Worm (Caenorhabditis elegans) whole organism, L4 larva: ENCODE results near the gene dct-5.

Experiments
- D1046.2 ChIP-seq: fragments of 200-800 bp; sonication (Bioruptor generic); IDR thresholded peaks from 2 replicates; pipeline ENCODE4 v1.3.6; 2022; ENCODE audit warnings: missing genetic modification characterization, missing compliant biosample characterization
- F26F4.8 ChIP-seq: fragments of 200-800 bp; sonication (Bioruptor generic); conservative IDR thresholded peaks from 2 replicates; pipeline ENCODE4 v1.3.6; 2022; ENCODE audit warnings: missing genetic modification characterization, missing compliant biosample characterization
- F37D6.2 ChIP-seq: sonication (generic microtip); optimal IDR thresholded peaks from 2 replicates; lab custom pipeline; 2016; ENCODE audit warnings: mild to moderate bottlenecking, missing genetic modification characterization, missing compliant biosample characterization
- T20F7.1 ChIP-seq: fragments of 200-800 bp; sonication (Bioruptor generic); optimal IDR thresholded peaks from 2 replicates; lab custom pipeline; 2018; ENCODE audit warnings: mild to moderate bottlenecking, missing genetic modification characterization, missing compliant biosample characterization
- Y105C5A.15 ChIP-seq: fragments of 200-800 bp; sonication (Bioruptor generic); IDR thresholded peaks from 2 replicates; pipeline ENCODE4 v1.3.6; 2022; ENCODE audit warnings: missing genetic modification characterization, missing compliant biosample characterization
- Y75B8A.6 ChIP-seq: fragments of 200-800 bp; sonication (Bioruptor generic); IDR thresholded peaks from 2 replicates; pipeline ENCODE4 v1.3.6; 2022; ENCODE audit warnings: missing genetic modification reagents, missing genetic modification characterization, missing compliant biosample characterization
- ZK546.5 ChIP-seq, 2 experiments: sonication (generic microtip); optimal IDR thresholded peaks; 2 replicates each; lab custom pipeline; 2017; ENCODE audit warnings: missing biosample characterization in 2 of 2, missing genetic modification characterization in 2 of 2
- aha-1 ChIP-seq: fragments of 150-350 bp; peaks from one replicate; lab custom pipeline; 2014; ENCODE audit warnings: missing biosample characterization, missing genetic modification characterization
- ama-1 ChIP-seq: fragments of 150-350 bp; optimal IDR thresholded peaks from 2 replicates; lab custom pipeline; 2014; ENCODE audit warnings: inconsistent platforms, mixed read lengths
- arid-1 ChIP-seq: fragments of 200-800 bp; sonication (Bioruptor generic); conservative IDR thresholded peaks from 2 replicates; pipeline ENCODE4 v1.3.6; 2022; ENCODE audit warnings: missing genetic modification reagents, missing genetic modification characterization, missing compliant biosample characterization
- attf-4 ChIP-seq: sonication (generic microtip); optimal IDR thresholded peaks from 3 replicates; lab custom pipeline; 2017; ENCODE audit warnings: missing biosample characterization, missing genetic modification characterization
- ceh-28 ChIP-seq: fragments of 150-350 bp; optimal IDR thresholded peaks from 2 replicates; lab custom pipeline; 2014; ENCODE audit warnings: missing biosample characterization, missing genetic modification reagents, missing genetic modification characterization
- ceh-32 ChIP-seq: sonication (generic microtip); optimal IDR thresholded peaks from 2 replicates; lab custom pipeline; 2016; ENCODE audit warnings: mild to moderate bottlenecking, missing genetic modification characterization, missing compliant biosample characterization; ENCODE audit not compliant: poor library complexity
- ceh-82 ChIP-seq: sonication (generic microtip); optimal IDR thresholded peaks from 2 replicates; lab custom pipeline; 2017; ENCODE audit warnings: missing biosample characterization, missing genetic modification characterization
- cey-2 ChIP-seq: sonication (generic microtip); optimal IDR thresholded peaks from 3 replicates; lab custom pipeline; 2017; ENCODE audit warnings: missing genetic modification characterization, mild to moderate bottlenecking, missing compliant biosample characterization, antibody characterized with exemption, borderline replicate concordance; ENCODE audit not compliant: insufficient read depth
- daf-8 ChIP-seq: fragments of 200-800 bp; sonication (Bioruptor generic); IDR thresholded peaks from 2 replicates; pipeline ENCODE4 v1.3.6; 2022; ENCODE audit warnings: missing genetic modification characterization, missing compliant biosample characterization
- dmd-8 ChIP-seq: fragments of 200-800 bp; sonication (Bioruptor generic); IDR thresholded peaks from 2 replicates; pipeline ENCODE4 v1.3.6; 2022; ENCODE audit warnings: missing genetic modification characterization, missing compliant biosample characterization
- duxl-1 ChIP-seq: sonication (generic microtip); optimal IDR thresholded peaks from 2 replicates; lab custom pipeline; 2016; ENCODE audit warnings: mild to moderate bottlenecking, missing genetic modification characterization, moderate library complexity, missing compliant biosample characterization; ENCODE audit not compliant: poor library complexity
- egl-43 ChIP-seq: fragments of 200-800 bp; sonication (Bioruptor generic); IDR thresholded peaks from 2 replicates; pipeline ENCODE4 v1.3.6; 2022; ENCODE audit warnings: missing genetic modification reagents, missing genetic modification characterization, missing compliant biosample characterization
- gei-8 ChIP-seq: fragments of 200-800 bp; sonication (Bioruptor generic); optimal IDR thresholded peaks from 2 replicates; lab custom pipeline; 2018; ENCODE audit warnings: mild to moderate bottlenecking, missing genetic modification characterization, missing compliant biosample characterization
- hif-1 ChIP-seq, 2 experiments: sonication (generic microtip); optimal IDR thresholded peaks; 2 replicates each; lab custom pipeline; 2016 to 2017; ENCODE audit warnings: missing compliant biosample characterization in 2 of 2, missing genetic modification characterization in 2 of 2, missing genetic modification reagents in 2 of 2, missing genotype in 2 of 2, mild to moderate bottlenecking in 1 of 2
- hlh-11 ChIP-seq: fragments of 200-800 bp; sonication (Bioruptor generic); optimal IDR thresholded peaks from 2 replicates; lab custom pipeline; 2018; ENCODE audit warnings: mild to moderate bottlenecking, missing genetic modification characterization, missing compliant biosample characterization
- hlh-30 ChIP-seq: sonication (generic microtip); optimal IDR thresholded peaks from 2 replicates; lab custom pipeline; 2017; ENCODE audit warnings: antibody characterized with exemption, mild to moderate bottlenecking, missing genetic modification characterization, missing compliant biosample characterization; ENCODE audit not compliant: insufficient read depth
- hmg-1.1 ChIP-seq: fragments of 200-800 bp; sonication (Bioruptor generic); IDR thresholded peaks from 2 replicates; pipeline ENCODE4 v1.3.6; 2022; ENCODE audit warnings: missing genetic modification reagents, missing genetic modification characterization, missing compliant biosample characterization
- lin-15B ChIP-seq: fragments of 150-350 bp; sonication (generic microtip); optimal IDR thresholded peaks from 3 replicates; lab custom pipeline; 2014; ENCODE audit warnings: missing biosample characterization, missing genetic modification characterization
- lin-38 ChIP-seq: fragments of 200-800 bp; sonication (Bioruptor generic); IDR thresholded peaks from 2 replicates; pipeline ENCODE4 v1.3.6; 2022; ENCODE audit warnings: missing genetic modification reagents, missing genetic modification characterization, missing compliant biosample characterization
- mdl-1 ChIP-seq, 2 experiments: fragments of 150-350 bp in 1 of 2; sonication (generic microtip) in 1 of 2; optimal IDR thresholded peaks; 2 replicates each; lab custom pipeline; 2014 to 2017; ENCODE audit warnings: missing biosample characterization in 2 of 2, missing genetic modification characterization in 2 of 2
- mep-1 ChIP-seq: fragments of 150-350 bp; sonication (generic microtip); optimal IDR thresholded peaks from 3 replicates; lab custom pipeline; 2014; ENCODE audit warnings: missing biosample characterization, missing genetic modification characterization
- mxl-3 ChIP-seq: fragments of 200-800 bp; sonication (Bioruptor generic); optimal IDR thresholded peaks from 2 replicates; lab custom pipeline; 2018; ENCODE audit warnings: mild to moderate bottlenecking, missing genetic modification characterization, missing compliant biosample characterization
- nhr-11 ChIP-seq: fragments of 150-350 bp; optimal IDR thresholded peaks from 2 replicates; lab custom pipeline; 2014; ENCODE audit warnings: missing biosample characterization, missing genetic modification characterization
- nhr-111 ChIP-seq: fragments of 200-800 bp; sonication (Bioruptor generic); optimal IDR thresholded peaks from 2 replicates; lab custom pipeline; 2018; ENCODE audit warnings: mild to moderate bottlenecking, missing genetic modification characterization, missing compliant biosample characterization
- nhr-41 ChIP-seq: fragments of 200-800 bp; sonication (Bioruptor generic); IDR thresholded peaks from 2 replicates; pipeline ENCODE4 v1.3.6; 2022; ENCODE audit warnings: missing genetic modification reagents, missing genetic modification characterization, missing compliant biosample characterization
- pqm-1 ChIP-seq: sonication (generic microtip); optimal IDR thresholded peaks from 2 replicates; lab custom pipeline; 2017; ENCODE audit warnings: missing biosample characterization, missing genetic modification characterization
- set-16 ChIP-seq: fragments of 200-800 bp; sonication (Bioruptor generic); IDR thresholded peaks from 2 replicates; pipeline ENCODE4 v1.3.6; 2022; ENCODE audit warnings: missing genetic modification reagents, missing genetic modification characterization, missing compliant biosample characterization
- skn-1 ChIP-seq: fragments of 150-350 bp; optimal IDR thresholded peaks from 2 replicates; lab custom pipeline; 2014; ENCODE audit warnings: missing biosample characterization, missing genetic modification characterization
- snpc-1.2 ChIP-seq: fragments of 200-800 bp; sonication (Bioruptor generic); IDR thresholded peaks from 2 replicates; pipeline ENCODE4 v1.3.6; 2022; ENCODE audit warnings: missing genetic modification reagents, missing genetic modification characterization, missing compliant biosample characterization
- tag-97 ChIP-seq: fragments of 200-800 bp; sonication (Bioruptor generic); IDR thresholded peaks from 2 replicates; pipeline ENCODE4 v1.3.6; 2022; ENCODE audit warnings: missing genetic modification characterization, missing compliant biosample characterization
- tra-1 ChIP-seq: fragments of 200-800 bp; sonication (Bioruptor generic); IDR thresholded peaks from 2 replicates; pipeline ENCODE4 v1.3.6; 2022; ENCODE audit warnings: missing genetic modification reagents, missing genetic modification characterization, missing compliant biosample characterization
- vab-7 ChIP-seq: fragments of 200-800 bp; sonication (Bioruptor generic); IDR thresholded peaks from 2 replicates; pipeline ENCODE4 v1.3.6; 2022; ENCODE audit warnings: missing genetic modification reagents, missing genetic modification characterization, missing compliant biosample characterization
- zfp-3 ChIP-seq: fragments of 200-800 bp; sonication (Bioruptor generic); conservative IDR thresholded peaks from 2 replicates; pipeline ENCODE4 v1.3.6; 2022; ENCODE audit warnings: missing genetic modification reagents, missing genetic modification characterization, missing compliant biosample characterization

dct-5 gene

DNA sequence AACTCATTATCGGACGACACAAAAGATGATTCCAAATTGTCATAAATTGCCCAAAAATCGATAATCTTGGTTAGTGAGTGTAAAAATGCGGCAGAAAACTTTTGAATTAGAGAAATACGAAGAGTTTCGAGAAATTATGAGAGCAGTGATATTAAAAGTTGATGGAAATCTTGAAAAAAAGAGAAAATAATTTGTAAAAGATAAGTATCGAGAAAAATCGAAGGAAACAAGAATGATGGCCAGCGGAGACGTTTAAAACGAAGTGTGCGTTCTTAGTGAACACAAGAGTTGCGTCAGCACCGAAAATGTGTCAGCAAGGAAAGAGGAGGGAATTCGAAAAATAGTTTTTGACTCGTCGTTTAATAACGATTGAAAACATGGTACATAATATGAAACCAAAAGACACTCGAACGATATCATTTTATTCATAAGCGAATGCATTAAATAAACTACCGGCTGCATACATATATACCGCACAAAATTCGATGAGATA is 46.9 kb downstream of the dct-5 start, which contains the start of gene ndx-6 (continued):
- TF ChIP-seq arid-1 (GFP tag; lab: Robert Waterston, UW): peak; percentile 62; the same call in 1 of the 2 replicates
- TF ChIP-seq nhr-11 (tag; lab: Kevin White, UChicago): peak; percentile 71
- TF ChIP-seq cey-2 (tag; lab: Kevin White, UChicago): no peak
- TF ChIP-seq hlh-11 (tag; lab: Kevin White, UChicago): peak; percentile 72
- no peak for TF ChIP-seq tag-97 (GFP tag; lab: Robert Waterston, UW)
- no peak for TF ChIP-seq ceh-28 (tag; lab: Kevin White, UChicago)
- TF ChIP-seq pqm-1 (tag; lab: Kevin White, UChicago): no peak
- no peak for TF ChIP-seq snpc-1.2 (GFP tag; lab: Robert Waterston, UW)
- TF ChIP-seq set-16 (GFP tag; lab: Robert Waterston, UW): no peak
- no peak for TF ChIP-seq ZK546.5 (tag; optimal IDR thresholded peaks at IDR 0.05; lab: Kevin White, UChicago)
- TF ChIP-seq lin-15B (tag; lab: Kevin White, UChicago): peak; percentile 22
- TF ChIP-seq hmg-1.1 (GFP tag; lab: Robert Waterston, UW): peak; percentile 71
- peak; percentile 31 for TF ChIP-seq F37D6.2 (tag; lab: Kevin White, UChicago)
- TF ChIP-seq duxl-1 (tag; lab: Kevin White, UChicago): peak; percentile 51
- TF ChIP-seq nhr-111 (GFP tag; lab: Kevin White, UChicago): no peak
- TF ChIP-seq zfp-3: peak; percentile 60; the same call in 1 of the 2 replicates
- peak in 1 of 2 experiments; percentile 27 for TF ChIP-seq mdl-1 (tag; optimal IDR thresholded peaks at IDR 0.05; lab: Kevin White, UChicago)
- no peak for TF ChIP-seq vab-7 (GFP tag; lab: Robert Waterston, UW)
- TF ChIP-seq gei-8 (GFP tag; lab: Kevin White, UChicago): no peak
- no peak for TF ChIP-seq ceh-82 (tag; lab: Kevin White, UChicago)
- TF ChIP-seq ama-1 (lab: Kevin White, UChicago): peak; percentile 55
- peak; percentile 83 for TF ChIP-seq T20F7.1
- peak; percentile 24; the same call in 1 of the 2 replicates for TF ChIP-seq egl-43 (GFP tag; lab: Robert Waterston, UW)
- TF ChIP-seq skn-1 (tag; lab: Kevin White, UChicago): no peak
- no peak for TF ChIP-seq F26F4.8
- peak; percentile 66 for TF ChIP-seq hlh-30 (tag; lab: Kevin White, UChicago)
- peak in 1 of 2 experiments; percentile 43 for TF ChIP-seq hif-1 (tag; optimal IDR thresholded peaks at IDR 0.05; lab: Kevin White, UChicago)
- no peak for TF ChIP-seq attf-4 (tag; lab: Kevin White, UChicago)
- TF ChIP-seq nhr-41 (GFP tag; lab: Robert Waterston, UW): no peak
- peak; percentile 57 for TF ChIP-seq mxl-3 (GFP tag; lab: Kevin White, UChicago)
- TF ChIP-seq dmd-8 (GFP tag; lab: Robert Waterston, UW): no peak
- TF ChIP-seq tra-1: no peak
- TF ChIP-seq D1046.2 (GFP tag; lab: Robert Waterston, UW): no peak

ce11 chrII:5388786-5389421 is 47.8 kb downstream of the dct-5 start, which contains the start of gene rsp-4:
TSS of gene rsp-4 (minus strand) at chrII:5388836.
- TF ChIP-seq Y105C5A.15 (GFP tag; lab: Robert Waterston, UW): no peak
- TF ChIP-seq aha-1 (tag; lab: Kevin White, UChicago): peak; percentile 94

DNA sequence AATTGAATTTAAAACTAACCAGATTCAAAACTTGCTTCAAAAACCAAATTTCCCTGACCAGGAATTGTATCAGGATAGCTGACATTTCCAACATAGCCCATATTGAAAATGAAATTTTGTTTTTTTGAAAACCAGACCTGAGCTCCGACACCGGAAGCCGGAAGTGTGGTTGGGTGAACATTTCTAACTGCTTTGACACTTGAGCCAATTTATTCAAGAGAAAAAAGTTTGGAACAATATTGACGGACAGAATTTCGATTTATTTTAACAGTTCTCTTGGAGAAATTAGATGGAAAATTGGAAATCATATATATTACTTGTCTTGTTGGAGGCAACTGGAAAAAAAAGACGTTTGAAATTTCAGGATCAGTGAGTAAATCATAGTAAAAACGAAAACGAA is 49.5 kb downstream of the dct-5 start, which contains the start of gene ccpp-6:
Gene ccpp-6, minus strand, starts transcription at position 101 of the 400 bp plus-strand sequence.
- TF ChIP-seq Y75B8A.6 (no peak), ceh-32 (tag; lab: Kevin White, UChicago) (no peak), aha-1 (tag; lab: Kevin White, UChicago) (peak; percentile 11), ama-1 (lab: Kevin White, UChicago) (peak; percentile 0), lin-38 (GFP tag; lab: Robert Waterston, UW) (0 out of 2 replicates have a peak, but pooled peaks have one; percentile 16), mep-1 (tag; lab: Kevin White, UChicago) (peak; percentile 25), daf-8 (GFP tag; lab: Robert Waterston, UW) (no peak)
